Worm (Caenorhabditis elegans): Measurements from ENCODE around the gene R12B2.8.

The R12B2.8 gene

DNA sequence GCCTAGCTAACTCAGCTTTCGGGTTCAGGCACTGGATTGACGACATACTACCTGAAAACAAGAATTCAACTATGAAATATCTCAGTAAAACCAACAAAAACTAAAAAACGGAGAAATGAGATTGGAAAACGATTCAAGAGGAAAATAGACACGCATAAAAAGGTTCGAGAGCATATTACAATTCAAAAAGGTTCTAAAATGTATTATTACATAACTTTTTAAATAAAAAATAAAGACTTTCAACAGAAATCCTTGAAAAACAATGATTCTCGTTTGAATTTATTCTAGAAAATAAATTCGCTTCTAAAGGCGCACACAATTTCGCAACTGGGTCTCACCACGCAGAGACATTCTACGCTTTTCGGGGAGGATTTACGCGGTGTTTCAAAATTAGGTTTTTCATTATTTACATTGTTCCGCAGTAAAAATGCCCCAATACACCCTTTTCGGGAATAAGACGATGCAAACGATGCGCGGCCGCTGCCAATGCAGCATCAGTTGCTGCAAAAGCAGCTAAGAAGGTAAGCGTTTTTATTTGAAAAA, 32.0 kb downstream of the R12B2.8 start, which contains the start of the genes cct-6 and alh-9 (continued):
- TF ChIP-seq Y95B8A.8 (GFP tag; IDR thresholded peaks at IDR 0.05) (no peak), akir-1 (GFP tag; optimal IDR thresholded peaks at IDR 0.05) (no peak), ceh-79 (tag; optimal IDR thresholded peaks at IDR 0.05) (no peak), rpc-1 (optimal IDR thresholded peaks at IDR 0.05) (no peak), rpc-1 (tag; optimal IDR thresholded peaks at IDR 0.05) (no peak), C17E4.6 (GFP tag; IDR thresholded peaks at IDR 0.05) (no peak), ceh-100 (GFP tag; IDR thresholded peaks at IDR 0.05) (no peak), pha-4 (tag; optimal IDR thresholded peaks at IDR 0.05) (peak; percentile 94), F52B5.7 (tag; optimal IDR thresholded peaks at IDR 0.05) (no peak), let-607 (tag; optimal IDR thresholded peaks at IDR 0.05) (no peak), rcor-1 (GFP tag; IDR thresholded peaks at IDR 0.05) (no peak), die-1 (tag; optimal IDR thresholded peaks at IDR 0.05) (no peak), athp-1 (tag; optimal IDR thresholded peaks at IDR 0.05) (no peak), mxl-1 (tag; optimal IDR thresholded peaks at IDR 0.05) (no peak), ZK185.1 (tag; optimal IDR thresholded peaks at IDR 0.05; ENCODE audit: poor library complexity, severe bottlenecking) (no peak), ztf-26 (tag; optimal IDR thresholded peaks at IDR 0.05) (no peak), cebp-2 (GFP tag; IDR thresholded peaks at IDR 0.05) (no peak), lsy-27 (tag; optimal IDR thresholded peaks at IDR 0.05; ENCODE audit: borderline replicate concordance, insufficient read depth) (no peak), ztf-28 (GFP tag; IDR thresholded peaks at IDR 0.05) (no peak), lin-40 (tag; optimal IDR thresholded peaks at IDR 0.05) (peak; percentile 31), F33H1.4 (GFP tag; IDR thresholded peaks at IDR 0.05) (peak; percentile 93), snpc-1.3 (tag; optimal IDR thresholded peaks at IDR 0.05; ENCODE audit: insufficient read depth) (no peak), aptf-3 (GFP tag; IDR thresholded peaks at IDR 0.05) (no peak), xnd-1 (tag; optimal IDR thresholded peaks at IDR 0.05) (no peak), ceh-27 (GFP tag; optimal IDR thresholded peaks at IDR 0.05) (peak; percentile 35), C06A6.2 (GFP tag; conservative IDR thresholded peaks at IDR 0.05) (no peak), attf-3 (GFP tag; conservative IDR thresholded peaks at IDR 0.05) (no peak), hmg-20 (GFP tag; IDR thresholded peaks at IDR 0.05) (no peak), madf-3 (GFP tag; IDR thresholded peaks at IDR 0.05) (no peak), attf-6 (GFP tag; IDR thresholded peaks at IDR 0.05) (no peak), ceh-40 (GFP tag; IDR thresholded peaks at IDR 0.05) (no peak), B0035.1 (tag; optimal IDR thresholded peaks at IDR 0.05) (no peak), F23B12.7 (tag; optimal IDR thresholded peaks at IDR 0.05; ENCODE audit: insufficient read depth) (peak; percentile 61), bed-2 (GFP tag; IDR thresholded peaks at IDR 0.05) (no peak), lin-54 (GFP tag; optimal IDR thresholded peaks at IDR 0.05) (peak; percentile 91), ztf-25 (GFP tag; IDR thresholded peaks at IDR 0.05) (no peak), hlh-26 (GFP tag; conservative IDR thresholded peaks at IDR 0.05) (no peak), fkh-3 (tag; optimal IDR thresholded peaks at IDR 0.05) (no peak), unc-62 (GFP tag; optimal IDR thresholded peaks at IDR 0.05) (no peak), B0019.2 (GFP tag; conservative IDR thresholded peaks at IDR 0.05) (no peak), F55B11.4 (tag; optimal IDR thresholded peaks at IDR 0.05; ENCODE audit: borderline replicate concordance, insufficient read depth) (no peak), Y56A3A.18 (GFP tag; IDR thresholded peaks at IDR 0.05) (no peak), T07F8.4 (tag; optimal IDR thresholded peaks at IDR 0.05) (no peak), madf-8 (GFP tag; conservative IDR thresholded peaks at IDR 0.05) (no peak), nhr-90 (tag; optimal IDR thresholded peaks at IDR 0.05) (no peak), mel-28 (tag; optimal IDR thresholded peaks at IDR 0.05; ENCODE audit: borderline replicate concordance) (no peak), F22D6.2 (tag; optimal IDR thresholded peaks at IDR 0.05) (no peak), Y67H2A.10 (GFP tag; conservative IDR thresholded peaks at IDR 0.05) (no peak), mes-4 (tag; optimal IDR thresholded peaks at IDR 0.05) (no peak)

Measured in whole organism, young adult.